Worm (Caenorhabditis elegans): Measurements from ENCODE around the gene rgl-1.

DNA sequence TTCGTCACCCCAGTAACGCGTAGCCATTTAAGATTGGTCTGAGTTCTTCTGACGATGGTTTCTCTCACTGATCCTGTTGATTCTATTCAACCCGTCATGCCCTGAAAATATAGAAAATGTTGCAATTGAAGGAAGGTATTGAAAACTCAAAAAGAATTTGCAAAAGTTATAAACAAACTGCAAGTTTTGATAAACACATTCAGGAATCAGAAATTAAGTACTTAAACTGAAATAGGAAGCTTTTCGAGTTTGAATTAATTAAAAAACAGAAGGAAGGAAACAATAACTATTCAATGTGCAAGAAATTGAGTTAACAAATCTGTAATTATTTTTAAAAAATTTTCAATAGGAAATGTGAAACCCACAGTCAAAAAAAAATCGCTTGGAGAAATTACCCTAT is at the start of gene rgl-1:
- TF ChIP-seq snpc-4 (tag; optimal IDR thresholded peaks at IDR 0.05) (no peak), nhr-77 (tag; optimal IDR thresholded peaks at IDR 0.05) (no peak), unc-39 (tag; optimal IDR thresholded peaks at IDR 0.05) (no peak), egl-27 (tag; optimal IDR thresholded peaks at IDR 0.05) (no peak), sea-2 (GFP tag; optimal IDR thresholded peaks at IDR 0.05) (no peak), nhr-237 (tag; optimal IDR thresholded peaks at IDR 0.05) (no peak), R02D3.7 (tag; optimal IDR thresholded peaks at IDR 0.05) (no peak), aly-2 (tag; optimal IDR thresholded peaks at IDR 0.05) (no peak), nhr-11 (tag; optimal IDR thresholded peaks at IDR 0.05) (no peak), zag-1 (tag; optimal IDR thresholded peaks at IDR 0.05) (no peak)

Measured in whole organism, L3 larva.